Fruit fly (Drosophila melanogaster) whole organism, pupa: ENCODE data around the gene p53.

Experiments
- CG12605 ChIP-seq: fragments of 200-800 bp; sonication (Bioruptor generic); IDR thresholded peaks from 2 replicates; pipeline ENCODE4 v1.3.6; 2022; ENCODE audit warnings: missing biosample characterization, missing genetic modification characterization
- CG13204 ChIP-seq: fragments of 200-800 bp; sonication (Bioruptor generic); optimal IDR thresholded peaks from 2 replicates; lab custom pipeline; 2018; ENCODE audit warnings: missing biosample characterization, mild to moderate bottlenecking, missing genetic modification characterization, moderate library complexity
- CG34367 ChIP-seq: fragments of 200-800 bp; sonication (Bioruptor generic); optimal IDR thresholded peaks from 2 replicates; lab custom pipeline; 2018; ENCODE audit warnings: missing biosample characterization, mild to moderate bottlenecking, missing genetic modification characterization
- CG8159 ChIP-seq: fragments of 200-800 bp; sonication (Bioruptor generic); optimal IDR thresholded peaks from 3 replicates; lab custom pipeline; 2018; ENCODE audit warnings: missing biosample characterization, mild to moderate bottlenecking, missing genetic modification characterization, moderate library complexity
- CG8301 ChIP-seq: fragments of 200-800 bp; sonication (Bioruptor generic); optimal IDR thresholded peaks from 2 replicates; lab custom pipeline; 2018; ENCODE audit warnings: missing biosample characterization, mild to moderate bottlenecking, missing genetic modification characterization
- D1 ChIP-seq: fragments of 200-800 bp; sonication (Bioruptor generic); optimal IDR thresholded peaks from 2 replicates; lab custom pipeline; 2018; ENCODE audit warnings: missing biosample characterization, mild to moderate bottlenecking, missing genetic modification characterization, moderate library complexity
- Ets98B ChIP-seq: fragments of 200-800 bp; sonication (Bioruptor generic); IDR thresholded peaks from 2 replicates; pipeline ENCODE4 v1.3.6; 2022; ENCODE audit warnings: missing biosample characterization, missing genetic modification characterization
- Snoo ChIP-seq: fragments of 200-800 bp; sonication (Bioruptor generic); optimal IDR thresholded peaks from 3 replicates; lab custom pipeline; 2017; ENCODE audit warnings: missing biosample characterization, mild to moderate bottlenecking, missing genetic modification characterization, inconsistent platforms
- fd96Ca ChIP-seq: fragments of 200-800 bp; sonication (Bioruptor generic); IDR thresholded peaks from 3 replicates; pipeline ENCODE4 v1.3.6; 2022; ENCODE audit warnings: missing biosample characterization, missing genetic modification characterization
- gl ChIP-seq: fragments of 200-800 bp; sonication (Bioruptor generic); optimal IDR thresholded peaks from 2 replicates; lab custom pipeline; 2018; ENCODE audit warnings: missing biosample characterization, mild to moderate bottlenecking, missing genetic modification characterization

DNA sequence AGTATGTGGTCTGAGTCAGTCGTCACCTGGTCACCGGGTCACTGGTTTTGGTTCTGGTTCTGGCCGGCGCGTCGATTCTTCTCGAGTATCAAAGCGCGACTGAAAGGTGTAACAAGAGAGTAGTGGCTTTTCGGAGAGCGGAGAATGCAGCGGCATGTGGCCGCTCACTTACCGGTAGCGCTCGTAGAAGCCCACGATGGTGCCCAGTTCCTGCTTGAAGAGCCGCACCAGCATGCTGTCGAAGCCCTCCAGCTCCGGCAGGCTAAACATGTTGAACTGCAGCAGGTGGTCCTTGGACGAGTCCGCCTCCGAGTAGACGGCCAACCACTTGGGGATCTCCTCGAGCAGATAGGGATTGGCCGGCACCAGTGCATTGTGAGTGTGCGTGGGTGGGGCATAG lies 5.0 kb upstream of the p53 start, which contains the start of gene Ctns:
- TF ChIP-seq fd96Ca (GFP tag; lab: Robert Waterston, UW) (no peak), CG8159 (tag; lab: Kevin White, UChicago) (no peak), CG8301 (no peak), CG13204 (GFP tag; lab: Kevin White, UChicago) (no peak), CG12605 (GFP tag; lab: Robert Waterston, UW) (no peak), Snoo (tag; lab: Kevin White, UChicago) (no peak), D1 (tag; lab: Kevin White, UChicago) (no peak), gl (no peak), CG34367 (tag; lab: Kevin White, UChicago) (no peak), Ets98B (GFP tag; lab: Robert Waterston, UW) (no peak)
